Fruit fly (Drosophila melanogaster) Kc167 (cell line): Measurements from ENCODE around the gene PH4alphaSG2.

Experiments
- Myc ChIP-seq: fragments of >200 bp; optimal IDR thresholded peaks from 2 replicates; lab custom pipeline; 2017; ENCODE audit warnings: missing external identifiers
- Sin3A ChIP-seq: fragments of >200 bp; optimal IDR thresholded peaks from 2 replicates; lab custom pipeline; 2018; ENCODE audit warnings: missing external identifiers
- h ChIP-seq: fragments of >200 bp; optimal IDR thresholded peaks from 3 replicates; lab custom pipeline; 2018; ENCODE audit warnings: missing external identifiers
- insv ChIP-seq: fragments of >200 bp; optimal IDR thresholded peaks from 3 replicates; lab custom pipeline; 2018; ENCODE audit warnings: missing external identifiers
- psq ChIP-seq: fragments of >200 bp; optimal IDR thresholded peaks from 2 replicates; lab custom pipeline; 2017; ENCODE audit warnings: missing external identifiers
- ttk ChIP-seq: sonication (Bioruptor generic); optimal IDR thresholded peaks from 2 replicates; lab custom pipeline; 2017; ENCODE audit warnings: missing external identifiers

DNA sequence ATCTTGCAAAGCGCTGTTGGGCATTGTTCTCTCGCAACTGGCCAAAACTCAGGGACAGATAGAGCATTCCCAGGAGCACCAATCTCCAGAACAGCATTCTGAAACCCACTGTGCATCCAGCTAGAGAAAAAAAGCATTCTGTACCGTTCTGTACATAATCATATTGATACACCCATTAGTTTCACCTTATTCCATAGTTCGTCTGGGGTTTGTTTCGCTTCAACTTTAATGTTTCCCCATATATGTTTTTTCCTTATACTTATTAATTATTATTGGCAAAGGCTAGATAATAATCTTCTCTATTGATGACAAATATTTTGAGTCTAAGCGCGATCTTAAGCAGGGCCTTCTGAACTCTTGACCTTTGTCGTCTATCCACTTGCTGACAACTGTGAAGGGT, 22.2 kb downstream of the PH4alphaSG2 start, which contains the start of gene PH4alphaNE2:
- TF ChIP-seq Sin3A (lab: Kevin White, UChicago) = no peak
- no peak for TF ChIP-seq h (lab: Kevin White, UChicago)
- TF ChIP-seq Myc = no peak
- TF ChIP-seq insv = no peak
- no peak for TF ChIP-seq psq
- TF ChIP-seq ttk (lab: Kevin White, UChicago) = no peak
